Worm (Caenorhabditis elegans) whole organism, L1 larva: ENCODE data around the gene F28C1.3.

Source experiments
- Y116A8C.19 ChIP-seq: sonication (generic microtip); optimal IDR thresholded peaks from 2 replicates; lab custom pipeline; 2016; ENCODE audit warnings: missing compliant biosample characterization, missing genetic modification characterization, borderline replicate concordance
- ama-1 ChIP-seq: fragments of 150-350 bp; optimal IDR thresholded peaks from 2 replicates; lab custom pipeline; 2014
- lin-13 ChIP-seq: fragments of 150-350 bp; optimal IDR thresholded peaks from 2 replicates; lab custom pipeline; 2014; ENCODE audit warnings: missing biosample characterization, missing genetic modification reagents, missing genetic modification characterization
- nhr-12 ChIP-seq: sonication (generic microtip); optimal IDR thresholded peaks from 2 replicates; lab custom pipeline; 2017; ENCODE audit warnings: missing biosample characterization, missing genetic modification characterization
- nhr-77 ChIP-seq: fragments of 150-350 bp; optimal IDR thresholded peaks from 2 replicates; lab custom pipeline; 2014; ENCODE audit warnings: missing biosample characterization, missing genetic modification characterization
- tbx-2 ChIP-seq: sonication (generic microtip); optimal IDR thresholded peaks from 2 replicates; lab custom pipeline; 2016; ENCODE audit warnings: missing genetic modification characterization, missing compliant biosample characterization

DNA sequence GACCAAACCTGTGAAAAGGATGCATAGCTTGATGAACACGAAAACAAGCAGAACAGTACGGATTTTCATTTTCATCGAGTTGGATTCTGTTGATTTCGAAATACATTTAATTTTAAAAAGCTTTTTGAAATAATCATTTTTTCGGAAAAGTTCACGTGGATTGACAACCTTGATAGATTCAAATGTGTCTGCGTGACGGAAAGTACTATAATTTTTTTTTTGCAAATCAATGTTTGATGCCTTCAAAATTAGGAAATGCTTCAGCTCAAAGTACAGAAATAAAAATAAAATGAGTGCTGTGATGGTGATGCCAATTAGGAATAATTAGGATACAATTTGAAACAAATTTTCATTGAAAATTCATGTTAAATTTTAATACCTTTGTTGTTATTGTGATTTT, 47.6 kb upstream of the F28C1.3 start, which contains the start of gene C54D10.4:
- TF ChIP-seq Y116A8C.19 (tag; lab: Kevin White, UChicago): no peak
- no peak for TF ChIP-seq nhr-77 (tag; lab: Kevin White, UChicago)
- TF ChIP-seq tbx-2: no peak
- TF ChIP-seq ama-1 (lab: Kevin White, UChicago): no peak
- no peak for TF ChIP-seq lin-13 (GFP tag; lab: Kevin White, UChicago)
- no peak for TF ChIP-seq nhr-12 (tag; lab: Kevin White, UChicago)
